Fruit fly (Drosophila melanogaster) whole organism, embryonic: ENCODE results near the gene CG15767.
A peak's percentile ranks its signal among the peaks of the same experiment; 100 is the strongest.

Experiments used
- Blimp-1 ChIP-seq: fragments of 200-800 bp; sonication (Bioruptor generic); optimal IDR thresholded peaks from 3 replicates; lab custom pipeline; 2018; ENCODE audit warnings: missing biosample characterization, missing genetic modification characterization, mild to moderate bottlenecking, moderate library complexity, missing genetic modification reagents
- CG10209 ChIP-seq: fragments of 200-800 bp; sonication (Bioruptor generic); optimal IDR thresholded peaks from 3 replicates; lab custom pipeline; 2017; ENCODE audit warnings: missing biosample characterization, mild to moderate bottlenecking, missing genetic modification characterization, missing genetic modification reagents
- CG13424 ChIP-seq: fragments of 200-800 bp; sonication (Bioruptor generic); optimal IDR thresholded peaks from 2 replicates; lab custom pipeline; 2019; ENCODE audit warnings: missing biosample characterization, mild to moderate bottlenecking, missing genetic modification characterization, moderate library complexity
- CG13775 ChIP-seq: fragments of 200-800 bp; sonication (Bioruptor generic); optimal IDR thresholded peaks from 3 replicates; lab custom pipeline; 2017; ENCODE audit warnings: missing biosample characterization, mild to moderate bottlenecking, missing genetic modification characterization
- CG13894 ChIP-seq: fragments of 200-800 bp; sonication (Bioruptor generic); optimal IDR thresholded peaks from 3 replicates; lab custom pipeline; 2018; ENCODE audit warnings: missing biosample characterization, mild to moderate bottlenecking, missing genetic modification characterization, moderate library complexity
- CG14667 ChIP-seq: fragments of 200-800 bp; sonication (Bioruptor generic); IDR thresholded peaks from 2 replicates; pipeline ENCODE4 v1.3.6; 2022; ENCODE audit warnings: missing biosample characterization, missing genetic modification characterization
- CG14710 ChIP-seq: fragments of 200-800 bp; sonication (Bioruptor generic); optimal IDR thresholded peaks from 3 replicates; lab custom pipeline; 2019; ENCODE audit warnings: missing biosample characterization, mild to moderate bottlenecking, missing genetic modification characterization, moderate library complexity
- CG1792 ChIP-seq: fragments of 200-800 bp; sonication (Bioruptor generic); optimal IDR thresholded peaks from 2 replicates; lab custom pipeline; 2016; ENCODE audit warnings: missing biosample characterization, missing genetic modification characterization
- CG2120 ChIP-seq: fragments of 200-800 bp; sonication (Bioruptor generic); optimal IDR thresholded peaks from 3 replicates; lab custom pipeline; 2016; ENCODE audit warnings: missing biosample characterization, missing genetic modification characterization
- CG6854 ChIP-seq: fragments of 200-800 bp; sonication (Bioruptor generic); optimal IDR thresholded peaks from 3 replicates; lab custom pipeline; 2017; ENCODE audit warnings: missing biosample characterization, mild to moderate bottlenecking, missing genetic modification characterization
- CG8924 ChIP-seq: fragments of 200-800 bp; optimal IDR thresholded peaks from 3 replicates; lab custom pipeline; 2019; ENCODE audit warnings: missing biosample characterization, mild to moderate bottlenecking, missing genetic modification characterization, moderate library complexity
- Dp ChIP-seq: fragments of 200-800 bp; sonication (Bioruptor generic); optimal IDR thresholded peaks from 2 replicates; lab custom pipeline; 2018; ENCODE audit warnings: missing biosample characterization, mild to moderate bottlenecking, missing genetic modification characterization, moderate library complexity
- Elba2 ChIP-seq: fragments of 200-800 bp; sonication (Bioruptor generic); optimal IDR thresholded peaks from 3 replicates; lab custom pipeline; 2016; ENCODE audit warnings: missing biosample characterization, missing genetic modification characterization
- Ets97D ChIP-seq: fragments of 200-800 bp; sonication (Bioruptor generic); optimal IDR thresholded peaks from 3 replicates; lab custom pipeline; 2016; ENCODE audit warnings: missing biosample characterization, missing genetic modification characterization
- Lpt ChIP-seq: fragments of >200 bp; optimal IDR thresholded peaks from 2 replicates; lab custom pipeline; 2018; ENCODE audit warnings: missing biosample characterization, missing genetic modification characterization
- Med ChIP-seq: fragments of 200-800 bp; sonication (Bioruptor generic); peaks from one replicate; lab custom pipeline; 2016; ENCODE audit warnings: missing biosample characterization, missing genetic modification characterization, mild to moderate bottlenecking, inconsistent platforms, moderate library complexity
- Ptx1 ChIP-seq: fragments of 200-800 bp; sonication (Bioruptor generic); IDR thresholded peaks from 2 replicates; pipeline ENCODE4 v1.3.6; 2022; ENCODE audit warnings: missing biosample characterization, missing genetic modification characterization
- Ravus ChIP-seq: fragments of 200-800 bp; sonication (Bioruptor generic); IDR thresholded peaks from 2 replicates; pipeline ENCODE4 v1.3.6; 2022; ENCODE audit warnings: missing biosample characterization, missing genetic modification characterization
- aop ChIP-seq: fragments of 200-800 bp; sonication (Bioruptor generic); IDR thresholded peaks from 2 replicates; pipeline ENCODE4 v1.3.6; 2022; ENCODE audit warnings: missing biosample characterization, missing genetic modification characterization
- cato ChIP-seq: fragments of 200-800 bp; sonication (Bioruptor generic); optimal IDR thresholded peaks from 2 replicates; lab custom pipeline; 2016; ENCODE audit warnings: missing biosample characterization, missing genetic modification characterization, borderline replicate concordance
- chif ChIP-seq, 2 experiments: fragments of 200-800 bp; sonication (Bioruptor generic); optimal IDR thresholded peaks; 3 replicates each; lab custom pipeline; 2016; ENCODE audit warnings: missing biosample characterization in 2 of 2, missing genetic modification characterization in 2 of 2
- chinmo ChIP-seq: fragments of 200-800 bp; sonication (Bioruptor generic); IDR thresholded peaks from 4 replicates; pipeline ENCODE4 v1.3.6; 2022; ENCODE audit warnings: missing biosample characterization, missing genetic modification characterization; ENCODE audit not compliant: partially characterized antibody
- dpn ChIP-seq, 2 experiments: fragments of 200-800 bp; sonication (Bioruptor generic); optimal IDR thresholded peaks; 3 replicates each; lab custom pipeline; 2016; ENCODE audit warnings: missing biosample characterization in 2 of 2, missing genetic modification characterization in 2 of 2
- ems ChIP-seq: fragments of 200-800 bp; sonication (Bioruptor generic); optimal IDR thresholded peaks from 3 replicates; lab custom pipeline; 2016; ENCODE audit warnings: missing biosample characterization, missing genetic modification characterization
- en ChIP-seq: fragments of 200-800 bp; sonication (Bioruptor generic); optimal IDR thresholded peaks from 2 replicates; lab custom pipeline; 2016; ENCODE audit warnings: missing biosample characterization, missing genetic modification characterization
- gem ChIP-seq: fragments of 200-800 bp; sonication (Bioruptor generic); optimal IDR thresholded peaks from 2 replicates; lab custom pipeline; 2019; ENCODE audit warnings: missing biosample characterization, mild to moderate bottlenecking, missing genetic modification characterization, moderate library complexity
- h ChIP-seq: fragments of >200 bp; optimal IDR thresholded peaks from 2 replicates; lab custom pipeline; 2017
- jumu ChIP-seq: fragments of 200-800 bp; sonication (Bioruptor generic); optimal IDR thresholded peaks from 3 replicates; lab custom pipeline; 2016; ENCODE audit warnings: missing biosample characterization, missing genetic modification characterization
- slbo ChIP-seq: fragments of 200-800 bp; sonication (Bioruptor generic); IDR thresholded peaks from 2 replicates; pipeline ENCODE4 v1.3.6; 2022; ENCODE audit warnings: missing biosample characterization, missing genetic modification characterization
- stwl ChIP-seq: fragments of 200-800 bp; sonication (Bioruptor generic); optimal IDR thresholded peaks from 3 replicates; lab custom pipeline; 2018; ENCODE audit warnings: missing biosample characterization, mild to moderate bottlenecking, missing genetic modification characterization, moderate library complexity
- zfh1 ChIP-seq: fragments of 200-800 bp; sonication (Bioruptor generic); IDR thresholded peaks from 3 replicates; pipeline ENCODE4 v1.3.6; 2022; ENCODE audit warnings: missing biosample characterization, missing genetic modification characterization

CG15767 gene

dm6 chrX:5819972-5820371 lies 30.7 kb downstream of the CG15767 start (continued):
- peak; percentile 1 for TF ChIP-seq gem (tag; lab: Kevin White, UChicago)
- no peak for TF ChIP-seq CG8924
- TF ChIP-seq dpn (GFP tag; optimal IDR thresholded peaks at IDR 0.05; lab: Kevin White, UChicago) = no peak
- TF ChIP-seq ems = no peak
- no peak for TF ChIP-seq aop (GFP tag; lab: Robert Waterston, UW)
- no peak for TF ChIP-seq CG13894
- TF ChIP-seq CG13424 (tag; lab: Kevin White, UChicago) = no peak
- no peak for TF ChIP-seq Ravus (GFP tag; lab: Robert Waterston, UW)
- TF ChIP-seq CG6854 (GFP tag; lab: Kevin White, UChicago) = no peak
- TF ChIP-seq CG10209 (GFP tag; lab: Kevin White, UChicago) = no peak
- TF ChIP-seq CG1792 (GFP tag; lab: Kevin White, UChicago) = no peak
- peak; percentile 24; the same call in 1 of the 2 replicates for TF ChIP-seq Ptx1 (GFP tag; lab: Robert Waterston, UW)
- peak; percentile 57 for TF ChIP-seq Med (GFP tag; lab: Kevin White, UChicago)
- TF ChIP-seq chinmo (GFP tag; lab: Robert Waterston, UW) = no peak
- TF ChIP-seq h (lab: Kevin White, UChicago) = no peak
- no peak for TF ChIP-seq en (GFP tag; lab: Kevin White, UChicago)
- TF ChIP-seq Ets97D = no peak
- no peak for TF ChIP-seq Blimp-1 (GFP tag; lab: Kevin White, UChicago)
- TF ChIP-seq CG13775 = no peak
- TF ChIP-seq jumu = no peak
- TF ChIP-seq chif (GFP tag; optimal IDR thresholded peaks at IDR 0.05; lab: Kevin White, UChicago) = no peak
- peak; percentile 13; the same call in 1 of the 3 replicates for TF ChIP-seq zfh1 (GFP tag; lab: Robert Waterston, UW)
- 0 out of 2 replicates have a peak, but pooled peaks have one; percentile 11 for TF ChIP-seq CG14667
- TF ChIP-seq CG2120 (GFP tag; lab: Kevin White, UChicago) = peak; percentile 24
- no peak for TF ChIP-seq Dp (GFP tag; lab: Kevin White, UChicago)
- peak; percentile 36; the same call in 1 of the 2 replicates for TF ChIP-seq slbo (GFP tag; lab: Robert Waterston, UW)

- TF ChIP-seq Lpt (GFP tag; lab: Kevin White, UChicago) (no peak), Elba2 (no peak), CG14710 (tag; lab: Kevin White, UChicago) (peak; percentile 61), cato (GFP tag; lab: Kevin White, UChicago) (no peak), stwl (tag; lab: Kevin White, UChicago) (peak; percentile 76)
Measured at dm6 chrX:5839737-5840136, 50.5 kb downstream of the CG15767 start.
